Fruit fly (Drosophila melanogaster) whole organism, embryonic: Measurements from ENCODE around the gene holn1.
A peak's percentile ranks its signal among the peaks of the same experiment; 100 is the strongest.

Experiments
- CG10147 ChIP-seq: fragments of 200-800 bp; sonication (Bioruptor generic); optimal IDR thresholded peaks from 2 replicates; lab custom pipeline; 2019; ENCODE audit warnings: missing biosample characterization, mild to moderate bottlenecking, missing genetic modification characterization, moderate library complexity
- CG11456 ChIP-seq: fragments of 200-800 bp; sonication (Bioruptor generic); IDR thresholded peaks from 3 replicates; pipeline ENCODE4 v1.3.6; 2022; ENCODE audit warnings: missing biosample characterization, missing genetic modification characterization
- CG12942 ChIP-seq: fragments of 200-800 bp; sonication (Bioruptor generic); optimal IDR thresholded peaks from 3 replicates; lab custom pipeline; 2016; ENCODE audit warnings: missing biosample characterization, missing genetic modification characterization
- CG13894 ChIP-seq: fragments of 200-800 bp; sonication (Bioruptor generic); optimal IDR thresholded peaks from 3 replicates; lab custom pipeline; 2018; ENCODE audit warnings: missing biosample characterization, mild to moderate bottlenecking, missing genetic modification characterization, moderate library complexity
- CG14710 ChIP-seq: fragments of 200-800 bp; sonication (Bioruptor generic); optimal IDR thresholded peaks from 3 replicates; lab custom pipeline; 2019; ENCODE audit warnings: missing biosample characterization, mild to moderate bottlenecking, missing genetic modification characterization, moderate library complexity
- CG17568 ChIP-seq: fragments of 200-800 bp; sonication (Bioruptor generic); optimal IDR thresholded peaks from 2 replicates; lab custom pipeline; 2018; ENCODE audit warnings: missing biosample characterization, mild to moderate bottlenecking, missing genetic modification characterization, moderate library complexity
- CG17802 ChIP-seq: fragments of 200-800 bp; sonication (Bioruptor generic); optimal IDR thresholded peaks from 2 replicates; lab custom pipeline; 2018; ENCODE audit warnings: missing biosample characterization, mild to moderate bottlenecking, missing genetic modification characterization, moderate library complexity
- CG17829 ChIP-seq: fragments of 200-800 bp; optimal IDR thresholded peaks from 2 replicates; lab custom pipeline; 2019; ENCODE audit warnings: missing biosample characterization, mild to moderate bottlenecking, missing genetic modification characterization, moderate library complexity
- CG31388 ChIP-seq: fragments of 200-800 bp; sonication (Bioruptor generic); optimal IDR thresholded peaks from 2 replicates; lab custom pipeline; 2016; ENCODE audit warnings: missing biosample characterization, missing genetic modification characterization
- CG32767 ChIP-seq: fragments of 200-800 bp; sonication (Bioruptor generic); IDR thresholded peaks from 2 replicates; pipeline ENCODE4 v1.3.6; 2022; ENCODE audit warnings: missing biosample characterization, missing genetic modification characterization
- CG33557 ChIP-seq: fragments of 200-800 bp; sonication (Bioruptor generic); optimal IDR thresholded peaks from 2 replicates; lab custom pipeline; 2019; ENCODE audit warnings: missing biosample characterization, mild to moderate bottlenecking, missing genetic modification characterization, moderate library complexity
- CG34376 ChIP-seq: fragments of 200-800 bp; sonication (Bioruptor generic); optimal IDR thresholded peaks from 2 replicates; lab custom pipeline; 2018; ENCODE audit warnings: missing biosample characterization, mild to moderate bottlenecking, missing genetic modification characterization
- CG3995 ChIP-seq: fragments of 200-800 bp; sonication (Bioruptor generic); optimal IDR thresholded peaks from 3 replicates; lab custom pipeline; 2016; ENCODE audit warnings: missing biosample characterization, missing genetic modification characterization
- CG4707 ChIP-seq: fragments of 200-800 bp; sonication (Bioruptor generic); optimal IDR thresholded peaks from 2 replicates; lab custom pipeline; 2018; ENCODE audit warnings: missing biosample characterization, mild to moderate bottlenecking, missing genetic modification characterization, moderate library complexity
- CG7372 ChIP-seq: fragments of 200-800 bp; sonication (Bioruptor generic); IDR thresholded peaks from 2 replicates; pipeline ENCODE4 v1.3.6; 2022; ENCODE audit warnings: missing biosample characterization, missing genetic modification characterization
- CG7745 ChIP-seq: fragments of 200-800 bp; sonication (Bioruptor generic); optimal IDR thresholded peaks from 2 replicates; lab custom pipeline; 2018; ENCODE audit warnings: missing biosample characterization, mild to moderate bottlenecking, missing genetic modification characterization, moderate library complexity
- CG9437 ChIP-seq: fragments of 200-800 bp; sonication (Bioruptor generic); optimal IDR thresholded peaks from 2 replicates; lab custom pipeline; 2018; ENCODE audit warnings: missing biosample characterization, mild to moderate bottlenecking, missing genetic modification characterization
- CG9609 ChIP-seq: fragments of 200-800 bp; sonication (Bioruptor generic); optimal IDR thresholded peaks from 3 replicates; lab custom pipeline; 2016; ENCODE audit warnings: missing biosample characterization, missing genetic modification characterization
- CrebB ChIP-seq: fragments of 200-800 bp; sonication (Bioruptor generic); optimal IDR thresholded peaks from 3 replicates; lab custom pipeline; 2018; ENCODE audit warnings: missing biosample characterization, mild to moderate bottlenecking, missing genetic modification characterization
- Ets97D ChIP-seq: fragments of 200-800 bp; sonication (Bioruptor generic); optimal IDR thresholded peaks from 3 replicates; lab custom pipeline; 2016; ENCODE audit warnings: missing biosample characterization, missing genetic modification characterization
- Gsc ChIP-seq: fragments of 200-800 bp; sonication (Bioruptor generic); IDR thresholded peaks from 2 replicates; pipeline ENCODE4 v1.3.6; 2022; ENCODE audit warnings: missing biosample characterization, missing genetic modification characterization
- Gug ChIP-seq: fragments of 200-800 bp; sonication (Bioruptor generic); IDR thresholded peaks from 4 replicates; pipeline ENCODE4 v1.3.6; 2022; ENCODE audit warnings: missing biosample characterization, missing genetic modification characterization
- H2.0 ChIP-seq: fragments of 200-800 bp; sonication (Bioruptor generic); IDR thresholded peaks from 2 replicates; pipeline ENCODE4 v1.3.6; 2022; ENCODE audit warnings: missing biosample characterization, missing genetic modification characterization
- Hmx ChIP-seq: fragments of 200-800 bp; sonication (Bioruptor generic); optimal IDR thresholded peaks from 2 replicates; lab custom pipeline; 2016; ENCODE audit warnings: missing biosample characterization, missing genetic modification characterization
- Mad ChIP-seq: fragments of 200-800 bp; sonication (Bioruptor generic); optimal IDR thresholded peaks from 2 replicates; lab custom pipeline; 2016; ENCODE audit warnings: missing biosample characterization, missing genetic modification characterization
- NC2β ChIP-seq: fragments of 200-800 bp; sonication (Bioruptor generic); optimal IDR thresholded peaks from 2 replicates; lab custom pipeline; 2016; ENCODE audit warnings: missing biosample characterization, missing genetic modification characterization
- PHDP ChIP-seq: fragments of 200-800 bp; sonication (Bioruptor generic); optimal IDR thresholded peaks from 3 replicates; lab custom pipeline; 2018; ENCODE audit warnings: missing biosample characterization, mild to moderate bottlenecking, missing genetic modification characterization, moderate library complexity
- ase ChIP-seq: fragments of 200-800 bp; sonication (Bioruptor generic); IDR thresholded peaks from 3 replicates; pipeline ENCODE4 v1.3.6; 2022; ENCODE audit warnings: missing biosample characterization, missing genetic modification characterization
- ash1 ChIP-seq: fragments of 200-800 bp; sonication (Bioruptor generic); optimal IDR thresholded peaks from 2 replicates; lab custom pipeline; 2018; ENCODE audit warnings: missing biosample characterization, mild to moderate bottlenecking, missing genetic modification characterization
- ato ChIP-seq: fragments of 200-800 bp; sonication (Bioruptor generic); IDR thresholded peaks from 2 replicates; pipeline ENCODE4 v1.3.6; 2022; ENCODE audit warnings: missing biosample characterization, missing genetic modification characterization; ENCODE audit not compliant: partially characterized antibody
- dan ChIP-seq: fragments of 200-800 bp; sonication (Bioruptor generic); IDR thresholded peaks from 2 replicates; pipeline ENCODE4 v1.3.6; 2022; ENCODE audit warnings: missing biosample characterization, missing genetic modification characterization
- disco-r ChIP-seq: fragments of 200-800 bp; sonication (Bioruptor generic); optimal IDR thresholded peaks from 2 replicates; lab custom pipeline; 2016; ENCODE audit warnings: missing biosample characterization, missing genetic modification characterization
- gce ChIP-seq: fragments of 200-800 bp; sonication (Bioruptor generic); IDR thresholded peaks from 3 replicates; pipeline ENCODE4 v1.3.6; 2022; ENCODE audit warnings: missing biosample characterization, missing genetic modification characterization
- gro ChIP-seq: fragments of 200-800 bp; sonication (Bioruptor generic); optimal IDR thresholded peaks from 2 replicates; lab custom pipeline; 2016; ENCODE audit warnings: missing biosample characterization, missing genetic modification characterization
- hbn ChIP-seq: fragments of 200-800 bp; sonication (Bioruptor generic); IDR thresholded peaks from 2 replicates; pipeline ENCODE4 v1.3.6; 2022; ENCODE audit warnings: missing biosample characterization, missing genetic modification characterization; ENCODE audit not compliant: partially characterized antibody
- hkb ChIP-seq, 2 experiments: fragments of 200-800 bp in 1 of 2; fragments of >200 bp in 1 of 2; sonication (Bioruptor generic) in 1 of 2; IDR thresholded peaks in 1 of 2; optimal IDR thresholded peaks in 1 of 2; 2 replicates each; pipeline versions ENCODE4 v1.3.6 to Lab custom; 2017 to 2022; ENCODE audit warnings: missing biosample characterization in 1 of 2, missing genetic modification characterization in 1 of 2
- lola ChIP-seq, 3 experiments: fragments of >200 bp in 2 of 3; fragments of 200-800 bp in 1 of 3; sonication (Bioruptor generic) in 1 of 3; optimal IDR thresholded peaks; 2 replicates each; lab custom pipeline; 2017 to 2019; ENCODE audit warnings: missing biosample characterization in 3 of 3, missing genetic modification characterization in 3 of 3, mild to moderate bottlenecking in 1 of 3, moderate library complexity in 1 of 3
- mam ChIP-seq: fragments of 200-800 bp; sonication (Bioruptor generic); optimal IDR thresholded peaks from 3 replicates; lab custom pipeline; 2016; ENCODE audit warnings: missing biosample characterization, missing genetic modification characterization
- mld ChIP-seq: fragments of 200-800 bp; sonication (Bioruptor generic); IDR thresholded peaks from 3 replicates; pipeline ENCODE4 v1.3.6; 2022; ENCODE audit warnings: missing biosample characterization, missing genetic modification characterization; ENCODE audit not compliant: partially characterized antibody
- onecut ChIP-seq: fragments of 200-800 bp; sonication (Bioruptor generic); IDR thresholded peaks from 2 replicates; pipeline ENCODE4 v1.3.6; 2022; ENCODE audit warnings: missing biosample characterization, missing genetic modification characterization
- pita ChIP-seq: fragments of 200-800 bp; sonication (Bioruptor generic); optimal IDR thresholded peaks from 2 replicates; lab custom pipeline; 2017; ENCODE audit warnings: missing biosample characterization, mild to moderate bottlenecking, missing genetic modification characterization
- shn ChIP-seq: fragments of 200-800 bp; sonication (Bioruptor generic); optimal IDR thresholded peaks from 3 replicates; lab custom pipeline; 2016; ENCODE audit warnings: missing biosample characterization, missing genetic modification characterization
- slp2 ChIP-seq: fragments of 200-800 bp; sonication (Bioruptor generic); optimal IDR thresholded peaks from 2 replicates; lab custom pipeline; 2016; ENCODE audit warnings: missing biosample characterization, missing genetic modification characterization
- sna ChIP-seq: fragments of 200-800 bp; sonication (Bioruptor generic); IDR thresholded peaks from 2 replicates; pipeline ENCODE4 v1.3.6; 2022; ENCODE audit warnings: missing biosample characterization, missing genetic modification characterization; ENCODE audit not compliant: partially characterized antibody
- tgo ChIP-seq: fragments of 200-800 bp; sonication (Bioruptor generic); IDR thresholded peaks from 3 replicates; pipeline ENCODE4 v1.3.6; 2022; ENCODE audit warnings: missing biosample characterization, missing genetic modification characterization
- toy ChIP-seq: fragments of 200-800 bp; sonication (Bioruptor generic); IDR thresholded peaks from 2 replicates; pipeline ENCODE4 v1.3.6; 2022; ENCODE audit warnings: missing biosample characterization, missing genetic modification characterization
- tup ChIP-seq: fragments of 200-800 bp; sonication (Bioruptor generic); optimal IDR thresholded peaks from 2 replicates; lab custom pipeline; 2016; ENCODE audit warnings: missing biosample characterization, mild to moderate bottlenecking, missing genetic modification characterization, moderate library complexity
- yki ChIP-seq: fragments of >200 bp; optimal IDR thresholded peaks from 3 replicates; lab custom pipeline; 2018

holn1 gene

dm6 chr2L:10387869-10388726 is 47.7 kb upstream of the holn1 start, which contains the start of gene da (continued):
- no peak for TF ChIP-seq CG7745
- TF ChIP-seq lola (GFP tag; optimal IDR thresholded peaks at IDR 0.05; lab: Kevin White, UChicago): peak in 2 of 3 experiments; percentile 42 to 92
- TF ChIP-seq CG31388: peak; percentile 7
- TF ChIP-seq slp2 (GFP tag; lab: Kevin White, UChicago): peak; percentile 36
- peak; percentile 24 for TF ChIP-seq CG17568 (GFP tag; lab: Kevin White, UChicago)
- no peak for TF ChIP-seq CG10147 (GFP tag; lab: Kevin White, UChicago)
- TF ChIP-seq CG4707: no peak
- TF ChIP-seq Gug (GFP tag; lab: Robert Waterston, UW): peak; percentile 62; the same call in 3 of the 4 replicates
- TF ChIP-seq Mad (GFP tag; lab: Kevin White, UChicago): peak; percentile 39
- TF ChIP-seq dan (GFP tag; lab: Robert Waterston, UW): no peak
- TF ChIP-seq CG12942 (GFP tag; lab: Kevin White, UChicago): peak; percentile 22
- 0 out of 2 replicates have a peak, but pooled peaks have one; percentile 29 for TF ChIP-seq CG7372 (GFP tag; lab: Robert Waterston, UW)
- TF ChIP-seq Hmx (GFP tag; lab: Kevin White, UChicago): peak; percentile 49
- TF ChIP-seq CG9437 (GFP tag; lab: Kevin White, UChicago): peak; percentile 43
- TF ChIP-seq CG11456 (GFP tag; lab: Robert Waterston, UW): no peak; the same call in 2 of the 3 replicates
- peak; percentile 61 for TF ChIP-seq gro (GFP tag; lab: Kevin White, UChicago)
- TF ChIP-seq shn (GFP tag; lab: Kevin White, UChicago): peak; percentile 7
- TF ChIP-seq CG34376 (GFP tag; lab: Kevin White, UChicago): peak; percentile 16
- TF ChIP-seq CG9609 (GFP tag; lab: Kevin White, UChicago): peak; percentile 56
- peak; percentile 41 for TF ChIP-seq hbn
- TF ChIP-seq CG13894 (tag; lab: Kevin White, UChicago): peak; percentile 53
- no peak for TF ChIP-seq Gsc
- TF ChIP-seq mam (GFP tag; lab: Kevin White, UChicago): peak; percentile 70
- TF ChIP-seq PHDP: peak; percentile 68
- TF ChIP-seq yki (lab: Kevin White, UChicago): no peak
- TF ChIP-seq H2.0 (GFP tag; lab: Robert Waterston, UW): peak; percentile 60
- no peak; the same call in 2 of the 3 replicates for TF ChIP-seq gce (GFP tag; lab: Robert Waterston, UW)
- TF ChIP-seq Ets97D (GFP tag; lab: Kevin White, UChicago): peak; percentile 95
- TF ChIP-seq onecut (GFP tag; lab: Robert Waterston, UW): peak; percentile 49
- peak; percentile 74 for TF ChIP-seq CG14710
- no peak for TF ChIP-seq sna (GFP tag; lab: Robert Waterston, UW)
- peak; percentile 42; the same call in 1 of the 3 replicates for TF ChIP-seq ase (GFP tag; lab: Robert Waterston, UW)
- peak; percentile 95 for TF ChIP-seq CG17802 (tag; lab: Kevin White, UChicago)
- TF ChIP-seq mld (GFP tag; lab: Robert Waterston, UW): no peak
- no peak for TF ChIP-seq toy (GFP tag; lab: Robert Waterston, UW)
- peak; percentile 17; the same call in 1 of the 2 replicates for TF ChIP-seq ato (GFP tag; lab: Robert Waterston, UW)
- TF ChIP-seq ash1 (GFP tag; lab: Kevin White, UChicago): peak; percentile 6
- peak; percentile 18 for TF ChIP-seq CG33557 (GFP tag; lab: Kevin White, UChicago)
- peak; percentile 57; the same call in 1 of the 3 replicates for TF ChIP-seq tgo
- TF ChIP-seq disco-r (GFP tag; lab: Kevin White, UChicago): no peak
- TF ChIP-seq CrebB: peak; percentile 43
- TF ChIP-seq NC2β (GFP tag; lab: Kevin White, UChicago): peak; percentile 63
- TF ChIP-seq CG32767 (GFP tag; lab: Robert Waterston, UW): peak; percentile 30; the same call in 1 of the 2 replicates
- peak; percentile 63 for TF ChIP-seq CG3995 (GFP tag; lab: Kevin White, UChicago)
- no peak for TF ChIP-seq hkb (optimal IDR thresholded peaks at IDR 0.05; lab: Kevin White, UChicago)
- TF ChIP-seq hkb (GFP tag; IDR thresholded peaks at IDR 0.05; lab: Robert Waterston, UW): peak; percentile 54
- peak; percentile 76 for TF ChIP-seq CG17829
- no peak for TF ChIP-seq tup (GFP tag; lab: Kevin White, UChicago)
- TF ChIP-seq pita (GFP tag; lab: Kevin White, UChicago): no peak
